Fruit fly (Drosophila melanogaster) whole organism, embryonic: ENCODE measurements around the gene Taf6.

Source experiments
- Abd-B ChIP-seq: fragments of 200-800 bp; sonication (Bioruptor generic); optimal IDR thresholded peaks from 2 replicates; lab custom pipeline; 2018; ENCODE audit warnings: missing biosample characterization, mild to moderate bottlenecking, missing genetic modification characterization, moderate library complexity
- B-H1 ChIP-seq: fragments of 200-800 bp; sonication (Bioruptor generic); IDR thresholded peaks from 3 replicates; pipeline ENCODE4 v1.3.6; 2022; ENCODE audit warnings: missing biosample characterization, missing genetic modification characterization
- Blimp-1 ChIP-seq: fragments of 200-800 bp; sonication (Bioruptor generic); optimal IDR thresholded peaks from 3 replicates; lab custom pipeline; 2018; ENCODE audit warnings: missing biosample characterization, missing genetic modification characterization, mild to moderate bottlenecking, moderate library complexity, missing genetic modification reagents
- CG10267 ChIP-seq: fragments of 200-800 bp; sonication (Bioruptor generic); optimal IDR thresholded peaks from 2 replicates; lab custom pipeline; 2018; ENCODE audit warnings: missing biosample characterization, mild to moderate bottlenecking, missing genetic modification characterization, moderate library complexity
- CG11696 ChIP-seq: fragments of 200-800 bp; sonication (Bioruptor generic); IDR thresholded peaks from 2 replicates; pipeline ENCODE4 v1.3.6; 2022; ENCODE audit warnings: missing biosample characterization, missing genetic modification characterization
- CG13296 ChIP-seq: fragments of 200-800 bp; sonication (Bioruptor generic); optimal IDR thresholded peaks from 3 replicates; lab custom pipeline; 2018; ENCODE audit warnings: missing biosample characterization, mild to moderate bottlenecking, missing genetic modification characterization
- CG13624 ChIP-seq: fragments of 200-800 bp; sonication (Bioruptor generic); optimal IDR thresholded peaks from 2 replicates; lab custom pipeline; 2016; ENCODE audit warnings: missing biosample characterization, missing genetic modification characterization
- CG14014 ChIP-seq: fragments of 200-800 bp; sonication (Bioruptor generic); IDR thresholded peaks from 2 replicates; pipeline ENCODE4 v1.3.6; 2022; ENCODE audit warnings: missing biosample characterization, missing genetic modification characterization
- CG15479 ChIP-seq: fragments of 200-800 bp; sonication (Bioruptor generic); optimal IDR thresholded peaks from 3 replicates; lab custom pipeline; 2019; ENCODE audit warnings: missing biosample characterization, mild to moderate bottlenecking, missing genetic modification characterization, moderate library complexity
- CG17186 ChIP-seq: fragments of 200-800 bp; sonication (Bioruptor generic); optimal IDR thresholded peaks from 3 replicates; lab custom pipeline; 2017; ENCODE audit warnings: missing biosample characterization, missing genetic modification reagents, missing genetic modification characterization
- CG17912 ChIP-seq: fragments of 200-800 bp; sonication (Bioruptor generic); optimal IDR thresholded peaks from 2 replicates; lab custom pipeline; 2018; ENCODE audit warnings: missing biosample characterization, mild to moderate bottlenecking, missing genetic modification characterization
- CG18599 ChIP-seq: fragments of 200-800 bp; sonication (Bioruptor generic); optimal IDR thresholded peaks from 3 replicates; lab custom pipeline; 2017; ENCODE audit warnings: missing biosample characterization, missing genetic modification characterization, mild to moderate bottlenecking, moderate library complexity, missing genetic modification reagents
- CG18764 ChIP-seq: fragments of 200-800 bp; sonication (Bioruptor generic); optimal IDR thresholded peaks from 3 replicates; lab custom pipeline; 2016; ENCODE audit warnings: missing biosample characterization, missing genetic modification characterization
- CG2116 ChIP-seq: fragments of 200-800 bp; sonication (Bioruptor generic); optimal IDR thresholded peaks from 3 replicates; lab custom pipeline; 2018; ENCODE audit warnings: missing biosample characterization, mild to moderate bottlenecking, missing genetic modification characterization
- CG2889 ChIP-seq: fragments of 200-800 bp; sonication (Bioruptor generic); IDR thresholded peaks from 3 replicates; pipeline ENCODE4 v1.3.6; 2022; ENCODE audit warnings: missing biosample characterization, missing genetic modification characterization
- CG31224 ChIP-seq: fragments of 200-800 bp; sonication (Bioruptor generic); IDR thresholded peaks from 2 replicates; pipeline ENCODE4 v1.3.6; 2022; ENCODE audit warnings: missing biosample characterization, missing genetic modification characterization
- CG4328 ChIP-seq: fragments of 200-800 bp; sonication (Bioruptor generic); optimal IDR thresholded peaks from 3 replicates; lab custom pipeline; 2017; ENCODE audit warnings: missing biosample characterization, missing genetic modification reagents, missing genetic modification characterization
- CG4424 ChIP-seq: fragments of 200-800 bp; sonication (Bioruptor generic); optimal IDR thresholded peaks from 3 replicates; lab custom pipeline; 2016; ENCODE audit warnings: missing biosample characterization, missing genetic modification characterization
- CG4854 ChIP-seq: fragments of 200-800 bp; sonication (Bioruptor generic); optimal IDR thresholded peaks from 2 replicates; lab custom pipeline; 2016; ENCODE audit warnings: missing biosample characterization, missing genetic modification characterization, inconsistent platforms
- CG5180 ChIP-seq: fragments of 200-800 bp; sonication (Bioruptor generic); optimal IDR thresholded peaks from 3 replicates; lab custom pipeline; 2017; ENCODE audit warnings: missing biosample characterization, missing genetic modification characterization, mild to moderate bottlenecking, moderate library complexity, missing genetic modification reagents
- CG6175 ChIP-seq: fragments of 200-800 bp; sonication (Bioruptor generic); IDR thresholded peaks from 3 replicates; pipeline ENCODE4 v1.3.6; 2022; ENCODE audit warnings: missing biosample characterization, missing genetic modification characterization
- CG8359 ChIP-seq: fragments of 200-800 bp; sonication (Bioruptor generic); optimal IDR thresholded peaks from 2 replicates; lab custom pipeline; 2017; ENCODE audit warnings: missing biosample characterization, mild to moderate bottlenecking, missing genetic modification characterization, borderline replicate concordance
- CG8765 ChIP-seq: fragments of 200-800 bp; sonication (Bioruptor generic); IDR thresholded peaks from 2 replicates; pipeline ENCODE4 v1.3.6; 2022; ENCODE audit warnings: missing biosample characterization, missing genetic modification characterization
- Chrac-16 ChIP-seq: fragments of 200-800 bp; sonication (Bioruptor generic); optimal IDR thresholded peaks from 3 replicates; lab custom pipeline; 2016; ENCODE audit warnings: missing biosample characterization, missing genetic modification characterization
- H2.0 ChIP-seq: fragments of 200-800 bp; sonication (Bioruptor generic); IDR thresholded peaks from 2 replicates; pipeline ENCODE4 v1.3.6; 2022; ENCODE audit warnings: missing biosample characterization, missing genetic modification characterization
- HHEX ChIP-seq: fragments of 200-800 bp; sonication (Bioruptor generic); optimal IDR thresholded peaks from 3 replicates; lab custom pipeline; 2017; ENCODE audit warnings: missing biosample characterization, mild to moderate bottlenecking, missing genetic modification characterization, missing genetic modification reagents
- Hand ChIP-seq: fragments of 200-800 bp; sonication (Bioruptor generic); optimal IDR thresholded peaks from 2 replicates; lab custom pipeline; 2017; ENCODE audit warnings: mild to moderate bottlenecking, missing biosample characterization, missing genetic modification reagents, missing genetic modification characterization
- Lpt ChIP-seq: fragments of >200 bp; optimal IDR thresholded peaks from 2 replicates; lab custom pipeline; 2018; ENCODE audit warnings: missing biosample characterization, missing genetic modification characterization
- Myb ChIP-seq: fragments of 200-800 bp; sonication (Bioruptor generic); optimal IDR thresholded peaks from 2 replicates; lab custom pipeline; 2016; ENCODE audit warnings: missing biosample characterization, missing genetic modification characterization
- Sin3A ChIP-seq: fragments of >200 bp; optimal IDR thresholded peaks from 2 replicates; lab custom pipeline; 2018
- Stat92E ChIP-seq, 3 experiments: fragments of >200 bp in 2 of 3; fragments of 200-800 bp in 1 of 3; sonication (Bioruptor generic) in 1 of 3; optimal IDR thresholded peaks; 2 replicates each; lab custom pipeline; 2017 to 2019; ENCODE audit warnings: missing biosample characterization in 3 of 3, missing genetic modification characterization in 3 of 3, mild to moderate bottlenecking in 1 of 3, moderate library complexity in 1 of 3
- btn ChIP-seq: fragments of 200-800 bp; sonication (Bioruptor generic); optimal IDR thresholded peaks from 2 replicates; lab custom pipeline; 2016; ENCODE audit warnings: missing biosample characterization, missing genetic modification characterization
- cwo ChIP-seq: fragments of 200-800 bp; sonication (Bioruptor generic); optimal IDR thresholded peaks from 3 replicates; lab custom pipeline; 2017; ENCODE audit warnings: missing biosample characterization, missing genetic modification characterization, mild to moderate bottlenecking, moderate library complexity, missing genetic modification reagents
- disco-r ChIP-seq: fragments of 200-800 bp; sonication (Bioruptor generic); optimal IDR thresholded peaks from 2 replicates; lab custom pipeline; 2016; ENCODE audit warnings: missing biosample characterization, missing genetic modification characterization
- dm ChIP-seq: fragments of 200-800 bp; sonication (Bioruptor generic); optimal IDR thresholded peaks from 3 replicates; lab custom pipeline; 2016; ENCODE audit warnings: missing biosample characterization, missing genetic modification characterization
- dmrt11E ChIP-seq: fragments of 200-800 bp; sonication (Bioruptor generic); optimal IDR thresholded peaks from 3 replicates; lab custom pipeline; 2018; ENCODE audit warnings: missing biosample characterization, mild to moderate bottlenecking, missing genetic modification characterization, moderate library complexity
- emc ChIP-seq: fragments of 200-800 bp; sonication (Bioruptor generic); optimal IDR thresholded peaks from 2 replicates; lab custom pipeline; 2016; ENCODE audit warnings: missing biosample characterization, missing genetic modification characterization
- exex ChIP-seq: fragments of 200-800 bp; sonication (Bioruptor generic); optimal IDR thresholded peaks from 4 replicates; lab custom pipeline; 2018; ENCODE audit warnings: missing biosample characterization, mild to moderate bottlenecking, missing genetic modification characterization, moderate library complexity
- kah ChIP-seq: fragments of 200-800 bp; sonication (Bioruptor generic); optimal IDR thresholded peaks from 2 replicates; lab custom pipeline; 2018; ENCODE audit warnings: missing biosample characterization, mild to moderate bottlenecking, missing genetic modification characterization
- kni ChIP-seq: fragments of 200-800 bp; sonication (Bioruptor generic); optimal IDR thresholded peaks from 3 replicates; lab custom pipeline; 2017; ENCODE audit warnings: mild to moderate bottlenecking, missing biosample characterization, missing genetic modification reagents, missing genetic modification characterization
- lbe ChIP-seq: fragments of 200-800 bp; sonication (Bioruptor generic); optimal IDR thresholded peaks from 2 replicates; lab custom pipeline; 2016; ENCODE audit warnings: missing biosample characterization, mild to moderate bottlenecking, missing genetic modification characterization
- row ChIP-seq: fragments of 200-800 bp; sonication (Bioruptor generic); IDR thresholded peaks from 3 replicates; pipeline ENCODE4 v1.3.6; 2022; ENCODE audit warnings: missing biosample characterization, missing genetic modification characterization
- ssp ChIP-seq: fragments of 200-800 bp; sonication (Bioruptor generic); IDR thresholded peaks from 2 replicates; pipeline ENCODE4 v1.3.6; 2022; ENCODE audit warnings: missing biosample characterization, missing genetic modification characterization
- stwl ChIP-seq: fragments of 200-800 bp; sonication (Bioruptor generic); optimal IDR thresholded peaks from 3 replicates; lab custom pipeline; 2018; ENCODE audit warnings: missing biosample characterization, mild to moderate bottlenecking, missing genetic modification characterization, moderate library complexity
- tio ChIP-seq: fragments of 200-800 bp; sonication (Bioruptor generic); optimal IDR thresholded peaks from 2 replicates; lab custom pipeline; 2017; ENCODE audit warnings: missing biosample characterization, missing genetic modification characterization, inconsistent platforms
- trh ChIP-seq: fragments of 200-800 bp; sonication (Bioruptor generic); optimal IDR thresholded peaks from 2 replicates; lab custom pipeline; 2016; ENCODE audit warnings: missing biosample characterization, missing genetic modification characterization
- tup ChIP-seq: fragments of 200-800 bp; sonication (Bioruptor generic); optimal IDR thresholded peaks from 2 replicates; lab custom pipeline; 2016; ENCODE audit warnings: missing biosample characterization, mild to moderate bottlenecking, missing genetic modification characterization, moderate library complexity
- twi ChIP-seq: fragments of 200-800 bp; optimal IDR thresholded peaks from 2 replicates; lab custom pipeline; 2019; ENCODE audit warnings: missing biosample characterization, mild to moderate bottlenecking, missing genetic modification characterization, moderate library complexity
- tx ChIP-seq: fragments of 200-800 bp; sonication (Bioruptor generic); optimal IDR thresholded peaks from 2 replicates; lab custom pipeline; 2016; ENCODE audit warnings: missing biosample characterization, missing genetic modification characterization

Taf6 gene

DNA sequence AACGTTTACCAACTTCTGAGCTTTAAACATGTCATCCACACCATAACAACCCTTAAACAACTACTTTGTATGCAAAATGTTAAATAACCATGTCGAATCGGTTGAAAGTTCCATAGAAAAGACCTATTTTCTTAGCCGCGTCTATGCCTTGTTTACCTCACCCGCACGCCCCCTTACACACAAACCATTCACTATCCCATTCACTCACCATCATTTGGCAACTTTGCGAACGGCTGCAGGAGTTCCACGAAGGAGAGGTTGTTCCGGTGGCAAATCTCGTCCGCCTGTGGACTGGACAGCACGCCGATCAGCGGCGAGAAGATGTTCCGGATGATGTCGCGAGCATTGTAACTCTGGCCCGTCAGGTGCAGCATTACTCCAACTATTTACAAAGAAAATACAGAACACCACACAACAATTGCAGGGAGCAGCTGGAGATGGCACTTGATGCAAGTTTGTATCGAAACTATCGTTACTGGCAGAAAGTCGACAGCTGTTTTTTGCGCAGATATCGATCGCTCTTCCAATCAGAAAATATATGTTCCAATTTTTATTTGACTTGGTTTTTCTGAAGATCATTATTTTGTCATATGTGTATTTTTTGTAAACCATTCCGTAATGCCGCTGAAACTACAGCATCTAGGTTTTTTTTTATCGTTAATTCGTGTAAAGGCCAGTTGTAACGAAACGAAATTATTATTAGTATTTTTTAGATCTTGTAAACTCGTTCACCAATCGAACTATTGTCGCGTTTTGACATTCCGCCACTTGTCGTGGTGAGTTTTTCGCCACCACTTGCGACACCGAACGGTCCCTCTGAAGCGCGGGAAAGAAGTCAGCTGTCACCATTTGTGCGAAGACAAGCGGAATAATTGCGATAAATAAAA lies 19.4 kb downstream of the Taf6 start, which contains the start of gene asf1 (continued):
- no peak for TF ChIP-seq Chrac-16 (GFP tag; lab: Kevin White, UChicago)
- no peak for TF ChIP-seq CG5180 (GFP tag; lab: Kevin White, UChicago)
- no peak for TF ChIP-seq Abd-B
- no peak for TF ChIP-seq Blimp-1 (GFP tag; lab: Kevin White, UChicago)
- TF ChIP-seq CG13624 (GFP tag; lab: Kevin White, UChicago) = peak; percentile 15
- no peak for TF ChIP-seq CG14014
- TF ChIP-seq trh (GFP tag; lab: Kevin White, UChicago) = no peak
- peak; percentile 17 for TF ChIP-seq kah
- peak; percentile 53 for TF ChIP-seq CG15479 (GFP tag; lab: Kevin White, UChicago)
- TF ChIP-seq H2.0 (GFP tag; lab: Robert Waterston, UW) = no peak
- no peak for TF ChIP-seq ssp (GFP tag; lab: Robert Waterston, UW)
- TF ChIP-seq lbe (GFP tag; lab: Kevin White, UChicago) = no peak
- TF ChIP-seq Hand (GFP tag; lab: Kevin White, UChicago) = no peak
- no peak for TF ChIP-seq CG2889
- peak; percentile 75 for TF ChIP-seq CG2116 (GFP tag; lab: Kevin White, UChicago)
- TF ChIP-seq CG6175 (GFP tag; lab: Robert Waterston, UW) = no peak
- no peak for TF ChIP-seq btn
- no peak for TF ChIP-seq CG8765 (GFP tag; lab: Robert Waterston, UW)
- no peak for TF ChIP-seq CG4328 (GFP tag; lab: Kevin White, UChicago)
- peak; percentile 6 for TF ChIP-seq disco-r (GFP tag; lab: Kevin White, UChicago)
- no peak for TF ChIP-seq cwo
- peak; percentile 40 for TF ChIP-seq CG17186
- no peak for TF ChIP-seq dmrt11E (tag; lab: Kevin White, UChicago)
- peak; percentile 29 for TF ChIP-seq stwl (tag; lab: Kevin White, UChicago)
- peak in 1 of 3 experiments; percentile 20 for TF ChIP-seq Stat92E (GFP tag; optimal IDR thresholded peaks at IDR 0.05; lab: Kevin White, UChicago)
- TF ChIP-seq emc (GFP tag; lab: Kevin White, UChicago) = no peak
- TF ChIP-seq twi (tag; lab: Kevin White, UChicago) = no peak
- TF ChIP-seq CG18764 (GFP tag; lab: Kevin White, UChicago) = no peak
- no peak for TF ChIP-seq HHEX (GFP tag; lab: Kevin White, UChicago)
- no peak for TF ChIP-seq CG18599 (GFP tag; lab: Kevin White, UChicago)
- peak; percentile 66 for TF ChIP-seq CG10267
- no peak for TF ChIP-seq CG4854 (GFP tag; lab: Kevin White, UChicago)
- peak; percentile 57 for TF ChIP-seq kni
- TF ChIP-seq dm (GFP tag; lab: Kevin White, UChicago) = no peak
- no peak for TF ChIP-seq B-H1 (GFP tag; lab: Robert Waterston, UW)
- TF ChIP-seq CG31224 (GFP tag; lab: Robert Waterston, UW) = no peak
- peak; percentile 66; the same call in 2 of the 3 replicates for TF ChIP-seq row (GFP tag; lab: Robert Waterston, UW)
- TF ChIP-seq Myb (GFP tag; lab: Kevin White, UChicago) = peak; percentile 12
- no peak for TF ChIP-seq exex (tag; lab: Kevin White, UChicago)
- TF ChIP-seq CG13296 (GFP tag; lab: Kevin White, UChicago) = peak; percentile 17
- no peak for TF ChIP-seq tup (GFP tag; lab: Kevin White, UChicago)
- TF ChIP-seq tio = no peak
- no peak for TF ChIP-seq CG4424 (GFP tag; lab: Kevin White, UChicago)
- no peak for TF ChIP-seq CG17912 (GFP tag; lab: Kevin White, UChicago)
- no peak for TF ChIP-seq Lpt
- TF ChIP-seq CG11696 (GFP tag; lab: Robert Waterston, UW) = peak; percentile 80
- TF ChIP-seq tx = peak; percentile 40
- TF ChIP-seq Sin3A (lab: Kevin White, UChicago) = peak; percentile 89
- no peak for TF ChIP-seq CG8359 (GFP tag; lab: Kevin White, UChicago)
